Fruit fly (Drosophila melanogaster): ENCODE data around the gene GlcAT-I.

Gene GlcAT-I

DNA sequence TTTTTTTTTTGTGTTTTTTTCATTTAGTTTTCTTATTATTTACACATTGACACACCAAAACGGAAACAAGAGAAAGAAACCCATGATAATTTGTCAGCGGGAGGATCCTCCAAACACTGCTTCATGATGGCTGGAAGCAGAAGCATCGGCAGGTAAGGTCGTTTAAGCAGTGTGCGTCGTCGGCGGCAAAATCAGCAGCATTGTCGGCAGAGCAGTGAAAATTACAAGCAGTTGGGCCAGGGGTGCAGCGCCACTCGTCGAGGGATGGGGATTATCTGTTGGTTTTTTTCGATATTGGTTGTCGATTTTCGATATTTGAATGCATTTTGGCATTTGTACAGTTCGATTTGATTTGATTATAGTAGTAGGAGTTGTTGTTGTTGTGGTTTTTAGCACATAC lies 8.0 kb downstream of the GlcAT-I start:
- TF ChIP-seq stwl (tag; optimal IDR thresholded peaks at IDR 0.05) (peak; percentile 96), prd (optimal IDR thresholded peaks at IDR 0.05) (no peak), prd (GFP tag; IDR thresholded peaks at IDR 0.05) (no peak), chm (GFP tag; IDR thresholded peaks at IDR 0.05) (no peak), Hey (tag; optimal IDR thresholded peaks at IDR 0.05) (no peak), sisA (GFP tag; IDR thresholded peaks at IDR 0.05) (no peak), Dfd (GFP tag; optimal IDR thresholded peaks at IDR 0.05) (peak in 1 of 2 experiments; percentile 82), usp (GFP tag; optimal IDR thresholded peaks at IDR 0.05) (no peak), pros (GFP tag; optimal IDR thresholded peaks at IDR 0.05) (no peak), CG4617 (GFP tag; optimal IDR thresholded peaks at IDR 0.05; ENCODE audit: borderline replicate concordance) (no peak), lab (GFP tag; optimal IDR thresholded peaks at IDR 0.05) (no peak), rib (GFP tag; IDR thresholded peaks at IDR 0.05) (no peak), CG15269 (tag; optimal IDR thresholded peaks at IDR 0.05) (no peak), p53 (GFP tag; optimal IDR thresholded peaks at IDR 0.05) (no peak), CG7928 (GFP tag; optimal IDR thresholded peaks at IDR 0.05) (peak; percentile 29), unc-4 (GFP tag; IDR thresholded peaks at IDR 0.05; ENCODE audit: partially characterized antibody) (no peak), Asciz (GFP tag; optimal IDR thresholded peaks at IDR 0.05) (no peak), Ssrp (tag; optimal IDR thresholded peaks at IDR 0.05) (no peak), fd3F (GFP tag; optimal IDR thresholded peaks at IDR 0.05) (no peak), Stat92E (GFP tag; optimal IDR thresholded peaks at IDR 0.05) (no peak), tna (GFP tag; IDR thresholded peaks at IDR 0.05; ENCODE audit: partially characterized antibody) (no peak), Hr3 (GFP tag; optimal IDR thresholded peaks at IDR 0.05) (no peak), Taf1 (GFP tag; IDR thresholded peaks at IDR 0.05) (no peak), CG15479 (GFP tag; optimal IDR thresholded peaks at IDR 0.05) (no peak), CG2889 (GFP tag; IDR thresholded peaks at IDR 0.05) (no peak), fd64A (GFP tag; optimal IDR thresholded peaks at IDR 0.05) (no peak), aop (GFP tag; IDR thresholded peaks at IDR 0.05) (no peak), CG31365 (tag; optimal IDR thresholded peaks at IDR 0.05) (peak; percentile 91), HLHmδ (GFP tag; optimal IDR thresholded peaks at IDR 0.05) (no peak), cg (GFP tag; optimal IDR thresholded peaks at IDR 0.05) (no peak), CG42726 (GFP tag; IDR thresholded peaks at IDR 0.05; ENCODE audit: partially characterized antibody) (0 out of 2 replicates have a peak, but pooled peaks have one; percentile 39), CG9609 (GFP tag; optimal IDR thresholded peaks at IDR 0.05) (no peak), CG8290 (GFP tag; optimal IDR thresholded peaks at IDR 0.05) (peak; percentile 99), CG8290 (tag; optimal IDR thresholded peaks at IDR 0.05) (peak; percentile 53 to 94), croc (GFP tag; conservative IDR thresholded peaks at IDR 0.05) (no peak), cato (GFP tag; optimal IDR thresholded peaks at IDR 0.05; ENCODE audit: borderline replicate concordance) (no peak), CG3065 (GFP tag; optimal IDR thresholded peaks at IDR 0.05) (no peak), Dip3 (GFP tag; optimal IDR thresholded peaks at IDR 0.05) (no peak), CG1529 (GFP tag; optimal IDR thresholded peaks at IDR 0.05) (no peak), CG2129 (GFP tag; IDR thresholded peaks at IDR 0.05; ENCODE audit: partially characterized antibody) (no peak), CG6813 (GFP tag; optimal IDR thresholded peaks at IDR 0.05) (no peak), CG17802 (tag; optimal IDR thresholded peaks at IDR 0.05) (no peak), CG13296 (GFP tag; optimal IDR thresholded peaks at IDR 0.05) (no peak), YL-1 (GFP tag; optimal IDR thresholded peaks at IDR 0.05) (no peak), amos (GFP tag; IDR thresholded peaks at IDR 0.05; ENCODE audit: partially characterized antibody) (0 out of 2 replicates have a peak, but pooled peaks have one; percentile 6), CG10209 (GFP tag; optimal IDR thresholded peaks at IDR 0.05) (no peak), CG10274 (GFP tag; optimal IDR thresholded peaks at IDR 0.05) (no peak)
